Worm (Caenorhabditis elegans) whole organism, L1 larva: Measurements from ENCODE around the gene C24H12.1.
"Not testable (repeated sequence)": the region's sequence is repeated elsewhere in the genome, so short reads cannot be mapped to it uniquely, and the experiment has no call there.

Source experiments
- C34B4.2 ChIP-seq: sonication (generic microtip); optimal IDR thresholded peaks from 2 replicates; lab custom pipeline; 2017; ENCODE audit warnings: mild to moderate bottlenecking, missing genetic modification characterization, missing compliant biosample characterization
- F16B12.6 ChIP-seq: fragments of 150-350 bp; optimal IDR thresholded peaks from 2 replicates; lab custom pipeline; 2014; ENCODE audit warnings: missing biosample characterization, missing genetic modification characterization
- Y116A8C.19 ChIP-seq: sonication (generic microtip); optimal IDR thresholded peaks from 2 replicates; lab custom pipeline; 2016; ENCODE audit warnings: missing compliant biosample characterization, missing genetic modification characterization, borderline replicate concordance
- alr-1 ChIP-seq: fragments of 200-800 bp; sonication (Bioruptor generic); optimal IDR thresholded peaks from 2 replicates; lab custom pipeline; 2018; ENCODE audit warnings: borderline replicate concordance, mild to moderate bottlenecking, missing genetic modification characterization, missing compliant biosample characterization
- ceh-8 ChIP-seq: fragments of 200-800 bp; sonication (Bioruptor generic); optimal IDR thresholded peaks from 2 replicates; lab custom pipeline; 2018; ENCODE audit warnings: mild to moderate bottlenecking, missing genetic modification characterization, moderate library complexity, missing compliant biosample characterization
- ceh-82 ChIP-seq, 3 experiments: fragments of 150-350 bp in 1 of 3; sonication (generic microtip) in 2 of 3; optimal IDR thresholded peaks; 2 replicates each; lab custom pipeline; 2014 to 2017; ENCODE audit warnings: missing biosample characterization in 3 of 3, missing genetic modification characterization in 3 of 3
- ceh-90 ChIP-seq: sonication (generic microtip); optimal IDR thresholded peaks from 2 replicates; lab custom pipeline; 2016; ENCODE audit warnings: missing genetic modification characterization, missing compliant biosample characterization
- dpl-1 ChIP-seq, 3 experiments: fragments of 150-350 bp in 2 of 3; sonication (generic microtip) in 1 of 3; optimal IDR thresholded peaks; 2 replicates each; lab custom pipeline; 2014 to 2017; ENCODE audit warnings: missing biosample characterization in 3 of 3, missing genetic modification characterization in 3 of 3, missing genetic modification reagents in 3 of 3
- dsc-1 ChIP-seq: sonication (generic microtip); optimal IDR thresholded peaks from 2 replicates; lab custom pipeline; 2016; ENCODE audit warnings: mild to moderate bottlenecking, missing genetic modification characterization, missing compliant biosample characterization
- egl-27 ChIP-seq, 2 experiments: fragments of 150-350 bp in 1 of 2; sonication (generic microtip); optimal IDR thresholded peaks; 3 replicates each; lab custom pipeline; 2017 to 2018; ENCODE audit warnings: missing biosample characterization in 2 of 2, missing genetic modification characterization in 2 of 2, missing genetic modification reagents in 2 of 2
- elt-3 ChIP-seq, 6 experiments: fragments of 150-350 bp in 1 of 6; sonication (generic microtip); optimal IDR thresholded peaks; 2 replicates each; lab custom pipeline; 2017 to 2018; ENCODE audit warnings: missing biosample characterization in 6 of 6, missing genetic modification characterization in 6 of 6, inconsistent platforms in 1 of 6
- fkh-4 ChIP-seq: sonication (generic microtip); optimal IDR thresholded peaks from 2 replicates; lab custom pipeline; 2016; ENCODE audit warnings: missing compliant biosample characterization, missing genetic modification characterization, borderline replicate concordance
- fkh-8 ChIP-seq: sonication (generic microtip); optimal IDR thresholded peaks from 2 replicates; lab custom pipeline; 2016; ENCODE audit warnings: mild to moderate bottlenecking, missing genetic modification characterization, missing compliant biosample characterization
- grh-1 ChIP-seq: fragments of 200-800 bp; sonication (Bioruptor generic); IDR thresholded peaks from 2 replicates; pipeline ENCODE4 v1.3.6; 2022; ENCODE audit warnings: missing genetic modification reagents, missing genetic modification characterization, missing compliant biosample characterization
- lin-13 ChIP-seq: fragments of 150-350 bp; optimal IDR thresholded peaks from 2 replicates; lab custom pipeline; 2014; ENCODE audit warnings: missing biosample characterization, missing genetic modification reagents, missing genetic modification characterization
- lin-14 ChIP-seq: fragments of 200-800 bp; sonication (Bioruptor generic); optimal IDR thresholded peaks from 2 replicates; lab custom pipeline; 2018; ENCODE audit warnings: mild to moderate bottlenecking, missing genetic modification characterization, moderate library complexity, missing compliant biosample characterization
- lin-39 ChIP-seq: fragments of 150-350 bp; optimal IDR thresholded peaks from 2 replicates; lab custom pipeline; 2014; ENCODE audit warnings: missing biosample characterization, missing genetic modification reagents, missing genetic modification characterization
- lsy-2 ChIP-seq, 2 experiments: fragments of 150-350 bp; optimal IDR thresholded peaks; 2 replicates each; lab custom pipeline; 2014; ENCODE audit warnings: missing biosample characterization in 2 of 2, missing genetic modification characterization in 2 of 2
- mef-2 ChIP-seq: fragments of 150-350 bp; optimal IDR thresholded peaks from 2 replicates; lab custom pipeline; 2014; ENCODE audit warnings: missing biosample characterization, missing genetic modification characterization
- nhr-19 ChIP-seq: fragments of 200-800 bp; sonication (Bioruptor generic); conservative IDR thresholded peaks from 2 replicates; pipeline ENCODE4 v1.3.6; 2022; ENCODE audit warnings: missing genetic modification characterization, missing compliant biosample characterization
- nhr-47 ChIP-seq: sonication (generic microtip); optimal IDR thresholded peaks from 2 replicates; lab custom pipeline; 2016; ENCODE audit warnings: mild to moderate bottlenecking, missing genetic modification characterization, moderate library complexity, missing compliant biosample characterization
- nhr-71 ChIP-seq: sonication (generic microtip); optimal IDR thresholded peaks from 2 replicates; lab custom pipeline; 2016; ENCODE audit warnings: mild to moderate bottlenecking, missing genetic modification characterization, moderate library complexity, missing compliant biosample characterization
- nhr-84 ChIP-seq: sonication (generic microtip); optimal IDR thresholded peaks from 2 replicates; lab custom pipeline; 2017; ENCODE audit warnings: missing biosample characterization, missing genetic modification characterization
- nhr-85 ChIP-seq: sonication (generic microtip); peaks from one replicate; lab custom pipeline; 2016; ENCODE audit warnings: missing genetic modification characterization, inconsistent platforms, missing compliant biosample characterization
- pag-3 ChIP-seq: sonication (generic microtip); optimal IDR thresholded peaks from 2 replicates; lab custom pipeline; 2017; ENCODE audit warnings: missing genetic modification characterization, mild to moderate bottlenecking, missing compliant biosample characterization, antibody characterized with exemption, borderline replicate concordance; ENCODE audit not compliant: insufficient read depth
- rnt-1 ChIP-seq: sonication (generic microtip); optimal IDR thresholded peaks from 2 replicates; lab custom pipeline; 2016; ENCODE audit warnings: mild to moderate bottlenecking, missing genetic modification characterization, moderate library complexity, missing compliant biosample characterization
- snu-23 ChIP-seq: sonication (generic microtip); optimal IDR thresholded peaks from 2 replicates; lab custom pipeline; 2016; ENCODE audit warnings: missing genetic modification characterization, missing compliant biosample characterization
- tbx-2 ChIP-seq: sonication (generic microtip); optimal IDR thresholded peaks from 2 replicates; lab custom pipeline; 2016; ENCODE audit warnings: missing genetic modification characterization, missing compliant biosample characterization
- tlp-1 ChIP-seq: fragments of 150-350 bp; optimal IDR thresholded peaks from 2 replicates; lab custom pipeline; 2014; ENCODE audit warnings: missing biosample characterization, missing genetic modification characterization
- unc-98 ChIP-seq: fragments of 200-800 bp; sonication (Bioruptor generic); IDR thresholded peaks from 2 replicates; pipeline ENCODE4 v1.3.6; 2022; ENCODE audit warnings: missing genetic modification characterization, missing compliant biosample characterization
- xbp-1 ChIP-seq: sonication (generic microtip); optimal IDR thresholded peaks from 2 replicates; lab custom pipeline; 2016; ENCODE audit warnings: missing genetic modification characterization, missing compliant biosample characterization
- zip-4 ChIP-seq: fragments of 200-800 bp; sonication (Bioruptor generic); optimal IDR thresholded peaks from 2 replicates; lab custom pipeline; 2018; ENCODE audit warnings: mild to moderate bottlenecking, missing genetic modification characterization, moderate library complexity, missing compliant biosample characterization
- ztf-11 ChIP-seq, 2 experiments: sonication (generic microtip); optimal IDR thresholded peaks; 2 replicates each; lab custom pipeline; 2016 to 2017; ENCODE audit warnings: missing genetic modification characterization in 2 of 2, missing biosample characterization in 1 of 2, missing compliant biosample characterization in 1 of 2

Gene C24H12.1

ce11 chrII:418782-419181, 22.4 kb upstream of the C24H12.1 start, which contains the start of gene C24H12.6:
TSS of gene C24H12.6 (minus strand) at chrII:418882.
- TF ChIP-seq alr-1 (tag; lab: Kevin White, UChicago) (no peak), xbp-1 (tag; lab: Kevin White, UChicago) (no peak), dsc-1 (tag; lab: Kevin White, UChicago) (no peak), unc-98 (no peak), egl-27 (tag; optimal IDR thresholded peaks at IDR 0.05; lab: Kevin White, UChicago) (no peak), mef-2 (tag; lab: Kevin White, UChicago) (no peak)
- TF ChIP-seq, all 84 proteins: peak for 0

ce11 chrII:423086-423485, 18.1 kb upstream of the C24H12.1 start, which contains the start of gene C24H12.8:
TSS of gene C24H12.8 (minus strand) at chrII:423186.
- TF ChIP-seq ceh-8 (GFP tag; lab: Kevin White, UChicago) (no peak), zip-4 (no peak), nhr-47 (tag; lab: Kevin White, UChicago) (no peak), tbx-2 (tag; lab: Kevin White, UChicago) (no peak), snu-23 (GFP tag; lab: Kevin White, UChicago) (no peak), fkh-4 (tag; lab: Kevin White, UChicago) (no peak), mef-2 (tag; lab: Kevin White, UChicago) (no peak), ztf-11 (tag; optimal IDR thresholded peaks at IDR 0.05; lab: Kevin White, UChicago) (no peak), fkh-8 (tag; lab: Kevin White, UChicago) (no peak)

- TF ChIP-seq nhr-47 (tag; lab: Kevin White, UChicago), result no peak
- no peak for TF ChIP-seq nhr-71 (tag; lab: Kevin White, UChicago)
- TF ChIP-seq lin-39 (tag; lab: Kevin White, UChicago), result no peak
- no peak for TF ChIP-seq lin-13 (GFP tag; lab: Kevin White, UChicago)
- TF ChIP-seq F16B12.6 (tag; lab: Kevin White, UChicago), result no peak
These were observed 3.9 kb upstream of the C24H12.1 start for ce11 chrII:437279-437678.

- not testable (repeated sequence) for TF ChIP-seq dpl-1 (GFP tag; optimal IDR thresholded peaks at IDR 0.05; lab: Kevin White, UChicago); ceh-90 (tag; lab: Kevin White, UChicago); grh-1 (GFP tag; lab: Robert Waterston, UW)
These were observed 13.4 kb downstream of the C24H12.1 start, which contains the start of gene W10D9.1 for ce11 chrII:454646-455045. TSS of gene W10D9.1 (plus strand) at chrII:454946.

- no peak for TF ChIP-seq ceh-82 (tag; optimal IDR thresholded peaks at IDR 0.05; lab: Kevin White, UChicago)
- TF ChIP-seq lin-13 (GFP tag; lab: Kevin White, UChicago), result peak; percentile 52
- peak; percentile 65 to 83 for TF ChIP-seq lsy-2 (tag; optimal IDR thresholded peaks at IDR 0.05; lab: Kevin White, UChicago)
These were observed 15.2 kb downstream of the C24H12.1 start for ce11 chrII:456371-456770.

- TF ChIP-seq Y116A8C.19 (no peak), pag-3 (tag; lab: Kevin White, UChicago) (no peak), lsy-2 (tag; optimal IDR thresholded peaks at IDR 0.05; lab: Kevin White, UChicago) (peak in 1 of 2 experiments; percentile 10), tlp-1 (tag; lab: Kevin White, UChicago) (no peak), lin-14 (no peak), nhr-47 (tag; lab: Kevin White, UChicago) (no peak), C34B4.2 (tag; lab: Kevin White, UChicago) (no peak), nhr-85 (tag; lab: Kevin White, UChicago) (peak; percentile 63), rnt-1 (tag; lab: Kevin White, UChicago) (no peak), nhr-84 (tag; lab: Kevin White, UChicago) (no peak), snu-23 (GFP tag; lab: Kevin White, UChicago) (no peak), elt-3 (tag; optimal IDR thresholded peaks at IDR 0.05; lab: Kevin White, UChicago) (no peak), nhr-19 (GFP tag; lab: Robert Waterston, UW) (no peak)
These were observed 16.6 kb downstream of the C24H12.1 start, which contains the start of gene gvd-1 for ce11 chrII:457790-458189. TSS of gene gvd-1 (minus strand) at chrII:457890.
